Worm (Caenorhabditis elegans): Measurements from ENCODE around the gene msd-2.

msd-2 gene

DNA sequence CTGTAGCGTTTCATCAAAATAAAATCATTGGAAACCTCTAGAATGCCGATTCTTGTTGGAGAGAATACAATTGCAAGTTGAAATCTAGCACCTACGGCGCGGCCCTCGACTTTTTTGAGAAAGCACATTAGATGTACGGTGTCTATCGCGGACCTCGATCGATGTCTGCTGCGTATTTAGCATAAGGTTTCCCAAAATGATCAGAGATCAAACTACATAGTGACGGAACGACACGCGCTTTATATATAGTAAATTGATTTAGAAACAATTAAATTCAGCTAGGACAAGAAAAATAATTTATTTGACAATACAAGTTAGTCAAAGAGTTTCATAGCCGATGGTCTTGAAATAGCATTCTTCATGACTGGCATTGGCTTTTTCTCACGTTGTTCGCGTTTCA is 2.8 kb upstream of the msd-2 start:
- TF ChIP-seq ztf-11 (tag; optimal IDR thresholded peaks at IDR 0.05) (no peak), nhr-76 (tag; optimal IDR thresholded peaks at IDR 0.05) (no peak), blmp-1 (tag; optimal IDR thresholded peaks at IDR 0.05) (no peak)

ce11 chrIV:10027566-10027965 is 1.3 kb upstream of the msd-2 start, which contains the start of gene gipc-2:
gipc-2 (minus strand) TSS chrIV:10027666.
- TF ChIP-seq M03D4.4 (tag; optimal IDR thresholded peaks at IDR 0.05) (no peak), ces-1 (GFP tag; optimal IDR thresholded peaks at IDR 0.05) (no peak), snpc-4 (tag; optimal IDR thresholded peaks at IDR 0.05) (no peak), zip-8 (tag; optimal IDR thresholded peaks at IDR 0.05) (no peak), nhr-76 (tag; optimal IDR thresholded peaks at IDR 0.05) (no peak), unc-120 (tag; optimal IDR thresholded peaks at IDR 0.05; ENCODE audit: poor library complexity, severe bottlenecking) (no peak), elt-3 (tag; optimal IDR thresholded peaks at IDR 0.05) (no peak), mep-1 (tag; optimal IDR thresholded peaks at IDR 0.05) (no peak), sem-2 (GFP tag; optimal IDR thresholded peaks at IDR 0.05) (no peak), tbx-8 (GFP tag; optimal IDR thresholded peaks at IDR 0.05) (no peak)

DNA sequence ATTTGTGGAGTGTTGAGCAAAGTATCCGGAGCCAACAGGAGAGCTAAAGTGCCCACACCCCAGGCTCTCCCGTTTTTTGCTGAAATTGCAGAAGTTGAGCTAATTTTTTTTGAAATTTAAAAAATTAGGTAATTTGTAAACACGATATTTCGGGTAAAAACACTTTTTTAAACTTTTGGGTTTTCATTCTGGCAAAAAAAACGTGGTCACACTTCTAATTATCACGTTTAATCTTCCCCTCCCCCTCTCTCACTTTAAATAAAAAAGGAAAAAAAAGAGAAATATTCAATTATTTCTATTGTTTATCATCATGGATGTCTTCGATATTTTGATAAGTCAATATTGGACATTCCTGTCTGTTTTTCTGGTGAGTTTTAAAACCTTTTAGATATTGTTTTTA is 4.2 kb downstream of the msd-2 start, which contains the start of gene F44D12.6:
F44D12.6 (plus strand) TSS at position 301 of the 400 bp plus-strand sequence.
- TF ChIP-seq bed-3 (GFP tag; optimal IDR thresholded peaks at IDR 0.05) = no peak
- no peak for TF ChIP-seq nhr-237 (tag; optimal IDR thresholded peaks at IDR 0.05)
- TF ChIP-seq tbx-8 (GFP tag; optimal IDR thresholded peaks at IDR 0.05) = no peak
- TF ChIP-seq ztf-11 (tag; optimal IDR thresholded peaks at IDR 0.05) = no peak
- no peak for TF ChIP-seq cnd-1 (tag; optimal IDR thresholded peaks at IDR 0.05)
- TF ChIP-seq mep-1 (tag; optimal IDR thresholded peaks at IDR 0.05) = no peak
- no peak for TF ChIP-seq ham-2 (GFP tag; optimal IDR thresholded peaks at IDR 0.05)
- no peak for TF ChIP-seq blmp-1 (tag; optimal IDR thresholded peaks at IDR 0.05)
- TF ChIP-seq elt-1 (tag; optimal IDR thresholded peaks at IDR 0.05; ENCODE audit: borderline replicate concordance, insufficient read depth) = no peak
- no peak for TF ChIP-seq drap-1 (GFP tag; optimal IDR thresholded peaks at IDR 0.05)
- no peak for TF ChIP-seq flh-1 (GFP tag; optimal IDR thresholded peaks at IDR 0.05)
- no peak for TF ChIP-seq sem-2 (GFP tag; optimal IDR thresholded peaks at IDR 0.05)
- TF ChIP-seq M03D4.4 (tag; optimal IDR thresholded peaks at IDR 0.05) = no peak
- TF ChIP-seq unc-62 (GFP tag; optimal IDR thresholded peaks at IDR 0.05) = no peak
- no peak for TF ChIP-seq nhr-12 (tag; optimal IDR thresholded peaks at IDR 0.05)
- no peak for TF ChIP-seq mls-2 (tag; optimal IDR thresholded peaks at IDR 0.05)
- no peak for TF ChIP-seq ces-1 (GFP tag; optimal IDR thresholded peaks at IDR 0.05)

DNA sequence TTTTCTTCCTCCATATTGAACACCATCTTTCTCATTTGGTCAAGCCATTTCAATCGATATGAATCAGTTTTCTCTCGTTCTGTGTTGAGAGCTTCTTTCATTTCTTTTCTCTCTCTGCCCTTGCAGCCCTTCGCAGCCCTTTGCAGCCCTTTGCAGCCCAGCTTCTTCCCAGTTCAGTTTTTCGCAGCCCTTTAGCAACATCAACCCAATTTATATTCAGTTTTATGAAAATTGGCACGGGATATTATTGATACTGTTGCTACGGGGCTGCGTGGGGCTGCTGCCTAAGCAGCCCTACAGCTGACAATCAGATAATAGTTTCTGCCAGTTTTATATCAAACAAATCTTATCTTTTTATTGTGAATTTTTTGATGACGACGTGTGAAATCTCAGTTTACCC is 8.1 kb downstream of the msd-2 start, which contains the start of gene F44D12.10:
F44D12.10 (minus strand) TSS at position 101 of the 400 bp plus-strand sequence.
- no peak for TF ChIP-seq nhr-12 (tag; optimal IDR thresholded peaks at IDR 0.05)

- TF ChIP-seq ham-2 (GFP tag; optimal IDR thresholded peaks at IDR 0.05) = no peak
- no peak for TF ChIP-seq mep-1 (tag; optimal IDR thresholded peaks at IDR 0.05)
- TF ChIP-seq blmp-1 (tag; optimal IDR thresholded peaks at IDR 0.05) = no peak
- no peak for TF ChIP-seq ceh-83 (GFP tag; optimal IDR thresholded peaks at IDR 0.05)
- no peak for TF ChIP-seq hlh-1 (tag; optimal IDR thresholded peaks at IDR 0.05)
- no peak for TF ChIP-seq unc-62 (GFP tag; optimal IDR thresholded peaks at IDR 0.05)
- TF ChIP-seq ceh-39 (tag; optimal IDR thresholded peaks at IDR 0.05) = no peak
- TF ChIP-seq bed-3 (GFP tag; optimal IDR thresholded peaks at IDR 0.05) = no peak
- TF ChIP-seq sptf-1 (tag; optimal IDR thresholded peaks at IDR 0.05) = no peak
- no peak for TF ChIP-seq lin-32 (GFP tag; optimal IDR thresholded peaks at IDR 0.05)
- TF ChIP-seq pha-4 (tag; optimal IDR thresholded peaks at IDR 0.05) = no peak
- TF ChIP-seq elt-3 (tag; optimal IDR thresholded peaks at IDR 0.05) = no peak
- no peak for TF ChIP-seq lsy-2 (tag; optimal IDR thresholded peaks at IDR 0.05)
These were observed 11.9 kb downstream of the msd-2 start, which contains the start of gene dhs-31 for ce11 chrIV:10040803-10041202. dhs-31 (minus strand) TSS chrIV:10040903.

ce11 chrIV:10042881-10043280 is 14.0 kb downstream of the msd-2 start, which contains the start of gene frk-1:
frk-1 (plus strand) TSS chrIV:10043181.
- no peak for TF ChIP-seq nhr-237 (tag; optimal IDR thresholded peaks at IDR 0.05)
- no peak for TF ChIP-seq pha-4 (tag; optimal IDR thresholded peaks at IDR 0.05)
- TF ChIP-seq mls-2 (tag; optimal IDR thresholded peaks at IDR 0.05) = no peak
- TF ChIP-seq hlh-1 (tag; optimal IDR thresholded peaks at IDR 0.05) = no peak
- no peak for TF ChIP-seq blmp-1 (tag; optimal IDR thresholded peaks at IDR 0.05)
- TF ChIP-seq ceh-43 (GFP tag; optimal IDR thresholded peaks at IDR 0.05) = no peak

All from whole organism, mixed stage, embryonic.